Fruit fly (Drosophila melanogaster): ENCODE results near the gene TTLL3A.

Gene TTLL3A

DNA sequence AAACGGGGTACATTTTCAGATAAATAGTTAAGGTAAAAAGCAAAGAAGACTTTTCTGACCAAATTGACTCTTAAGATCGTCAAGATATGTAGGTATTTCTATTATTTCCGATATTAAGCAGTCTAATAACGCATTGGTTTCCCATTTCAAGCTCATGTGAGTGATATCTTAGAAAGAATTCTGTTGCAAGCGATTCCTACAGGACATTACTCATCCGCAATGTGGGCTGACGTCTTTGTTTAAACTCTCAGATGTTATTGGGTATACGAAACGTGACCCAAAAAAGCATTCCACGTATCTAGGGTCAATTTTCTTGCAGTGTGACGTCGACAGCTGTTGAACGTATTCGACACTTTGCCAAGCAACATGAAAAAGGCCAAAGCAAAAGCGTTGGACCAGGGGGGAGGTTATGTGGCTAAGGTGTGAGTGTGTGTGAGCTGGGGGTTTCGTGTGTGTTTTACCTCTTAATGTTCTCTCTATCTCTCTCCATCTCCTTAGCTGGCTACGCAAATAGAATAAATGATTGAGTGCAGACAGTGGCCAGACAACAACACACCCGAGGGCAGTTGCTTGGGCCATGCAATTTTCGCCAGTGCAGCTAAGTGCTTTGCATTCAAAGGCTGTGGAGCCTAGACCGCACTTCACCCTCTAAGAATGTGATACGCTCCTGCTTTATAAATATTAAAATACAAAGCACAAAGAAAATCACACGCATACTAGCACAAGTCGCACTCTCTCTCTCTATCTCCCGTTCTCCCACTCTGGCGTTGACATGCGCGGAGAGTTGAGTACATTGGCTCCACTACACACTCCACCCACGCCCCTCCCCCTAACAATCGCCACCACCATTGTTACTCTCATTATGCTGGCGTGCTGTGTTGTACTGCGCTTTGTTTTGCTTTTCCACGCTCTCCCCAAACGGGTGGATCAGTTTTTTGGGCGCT lies 47.3 kb upstream of the TTLL3A start (continued):
- TF ChIP-seq unpg (GFP tag; optimal IDR thresholded peaks at IDR 0.05) = peak; percentile 88
- peak; percentile 53 for TF ChIP-seq inv (GFP tag; IDR thresholded peaks at IDR 0.05; ENCODE audit: partially characterized antibody)
- peak; percentile 21 for TF ChIP-seq CG8478 (optimal IDR thresholded peaks at IDR 0.05)
- 0 out of 3 replicates have a peak, but pooled peaks have one; percentile 42 for TF ChIP-seq CG7963 (GFP tag; IDR thresholded peaks at IDR 0.05; ENCODE audit: partially characterized antibody)
- peak; percentile 98 for TF ChIP-seq Med (GFP tag)
- peak; percentile 74 for TF ChIP-seq ttk (GFP tag; IDR thresholded peaks at IDR 0.05)

DNA sequence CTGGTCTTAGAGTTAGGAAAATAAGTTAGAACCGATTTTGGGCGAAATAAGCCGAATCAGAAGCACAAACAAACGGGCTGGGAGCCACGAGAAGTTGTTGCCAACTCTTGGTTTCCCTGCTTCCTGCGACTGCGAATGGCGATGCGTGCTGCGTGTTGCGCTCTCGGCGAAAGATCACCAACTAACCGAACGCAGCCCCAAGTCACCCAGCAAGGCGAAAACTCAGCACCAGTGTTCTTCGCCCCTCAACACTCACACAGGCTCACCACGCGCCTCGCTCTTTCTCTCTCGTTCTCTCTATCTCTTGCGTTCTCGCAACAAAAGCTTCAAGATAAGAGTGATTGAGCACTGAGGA lies 46.7 kb upstream of the TTLL3A start, which contains the start of gene nrv1:
nrv1 (minus strand) TSS at position 188 of the 355 bp plus-strand sequence.
- TF ChIP-seq CG6254 (GFP tag; optimal IDR thresholded peaks at IDR 0.05) (no peak), Jarid2 (GFP tag; optimal IDR thresholded peaks at IDR 0.05) (peak; percentile 91), eyg (GFP tag; optimal IDR thresholded peaks at IDR 0.05) (no peak), cg (GFP tag; optimal IDR thresholded peaks at IDR 0.05) (peak; percentile 14), stwl (tag; optimal IDR thresholded peaks at IDR 0.05) (no peak), Eip74EF (GFP tag; optimal IDR thresholded peaks at IDR 0.05) (no peak), CG34224 (GFP tag; IDR thresholded peaks at IDR 0.05; ENCODE audit: partially characterized antibody) (peak; percentile 21; the same call in 1 of the 3 replicates), CG8290 (GFP tag; optimal IDR thresholded peaks at IDR 0.05) (no peak), CG8290 (tag; optimal IDR thresholded peaks at IDR 0.05) (peak in 1 of 2 experiments; percentile 28), fd3F (GFP tag; optimal IDR thresholded peaks at IDR 0.05) (no peak), CG6689 (GFP tag; IDR thresholded peaks at IDR 0.05) (no peak), CG2129 (GFP tag; IDR thresholded peaks at IDR 0.05; ENCODE audit: partially characterized antibody) (no peak), prd (optimal IDR thresholded peaks at IDR 0.05) (no peak), prd (GFP tag; IDR thresholded peaks at IDR 0.05) (no peak), Bgb (GFP tag; IDR thresholded peaks at IDR 0.05; ENCODE audit: partially characterized antibody) (peak; percentile 63; the same call in 1 of the 2 replicates), pho (GFP tag; optimal IDR thresholded peaks at IDR 0.05) (no peak), CG13287 (GFP tag; IDR thresholded peaks at IDR 0.05; ENCODE audit: partially characterized antibody) (peak; percentile 56), CG10274 (GFP tag; optimal IDR thresholded peaks at IDR 0.05) (no peak), CG4820 (GFP tag; optimal IDR thresholded peaks at IDR 0.05) (no peak), unc-4 (GFP tag; IDR thresholded peaks at IDR 0.05; ENCODE audit: partially characterized antibody) (peak; percentile 38; the same call in 1 of the 2 replicates), MBD-R2 (GFP tag; IDR thresholded peaks at IDR 0.05) (no peak), hb (GFP tag; IDR thresholded peaks at IDR 0.05; ENCODE audit: partially characterized antibody) (0 out of 3 replicates have a peak, but pooled peaks have one; percentile 28), Scr (GFP tag; IDR thresholded peaks at IDR 0.05; ENCODE audit: partially characterized antibody) (0 out of 2 replicates have a peak, but pooled peaks have one; percentile 38), fu2 (GFP tag; optimal IDR thresholded peaks at IDR 0.05) (no peak), z (GFP tag; IDR thresholded peaks at IDR 0.05) (peak; percentile 84), Atf3 (GFP tag; optimal IDR thresholded peaks at IDR 0.05) (no peak), chinmo (GFP tag; IDR thresholded peaks at IDR 0.05; ENCODE audit: partially characterized antibody) (peak; percentile 85; the same call in 2 of the 4 replicates), dimm (GFP tag; IDR thresholded peaks at IDR 0.05) (no peak), ato (GFP tag; IDR thresholded peaks at IDR 0.05; ENCODE audit: partially characterized antibody) (peak; percentile 51; the same call in 1 of the 2 replicates), onecut (GFP tag; IDR thresholded peaks at IDR 0.05) (no peak), CG8388 (GFP tag; optimal IDR thresholded peaks at IDR 0.05) (no peak), CG31224 (GFP tag; IDR thresholded peaks at IDR 0.05) (no peak), CG42726 (GFP tag; IDR thresholded peaks at IDR 0.05; ENCODE audit: partially characterized antibody) (peak; percentile 81), az2 (GFP tag; optimal IDR thresholded peaks at IDR 0.05) (no peak), CG31365 (tag; optimal IDR thresholded peaks at IDR 0.05) (no peak), ci (GFP tag; IDR thresholded peaks at IDR 0.05) (peak; percentile 17; the same call in 2 of the 3 replicates), cwo (GFP tag; optimal IDR thresholded peaks at IDR 0.05) (no peak), crol (GFP tag; IDR thresholded peaks at IDR 0.05) (peak; percentile 73; the same call in 1 of the 2 replicates), Taf1 (GFP tag; IDR thresholded peaks at IDR 0.05) (no peak), CG17829 (tag; optimal IDR thresholded peaks at IDR 0.05) (no peak)
